Worm (Caenorhabditis elegans): Measurements from ENCODE around the gene Y66D12A.13.

Y66D12A.13 gene

ce11 chrIII:11556860-11557259, 8.7 kb downstream of the Y66D12A.13 start:
- TF ChIP-seq him-1 (tag; optimal IDR thresholded peaks at IDR 0.05) (no peak), W03F9.2 (tag; optimal IDR thresholded peaks at IDR 0.05) (no peak), dao-5 (tag; optimal IDR thresholded peaks at IDR 0.05) (no peak)

- no peak for TF ChIP-seq him-1 (tag; optimal IDR thresholded peaks at IDR 0.05)
- TF ChIP-seq dao-5 (tag; optimal IDR thresholded peaks at IDR 0.05) = no peak
Measured at ce11 chrIII:11558251-11558650, 10.1 kb downstream of the Y66D12A.13 start.

- no peak for TF ChIP-seq him-1 (tag; optimal IDR thresholded peaks at IDR 0.05)
- TF ChIP-seq dao-5 (tag; optimal IDR thresholded peaks at IDR 0.05) = no peak
- TF ChIP-seq W03F9.2 (tag; optimal IDR thresholded peaks at IDR 0.05) = no peak
Measured at ce11 chrIII:11559677-11560076, 11.5 kb downstream of the Y66D12A.13 start.

ce11 chrIII:11560504-11561202, 12.5 kb downstream of the Y66D12A.13 start, which contains the start of gene ztf-29:
Gene ztf-29, plus strand, starts transcription at chrIII:11561152.
- no peak for TF ChIP-seq him-1 (tag; optimal IDR thresholded peaks at IDR 0.05)
- no peak for TF ChIP-seq dao-5 (tag; optimal IDR thresholded peaks at IDR 0.05)
- no peak for TF ChIP-seq W03F9.2 (tag; optimal IDR thresholded peaks at IDR 0.05)

- TF ChIP-seq dao-5 (tag; optimal IDR thresholded peaks at IDR 0.05) (no peak), W03F9.2 (tag; optimal IDR thresholded peaks at IDR 0.05) (no peak), him-1 (tag; optimal IDR thresholded peaks at IDR 0.05) (no peak)
Measured at ce11 chrIII:11561597-11561996, 13.4 kb downstream of the Y66D12A.13 start.

- TF ChIP-seq W03F9.2 (tag; optimal IDR thresholded peaks at IDR 0.05) (no peak), dao-5 (tag; optimal IDR thresholded peaks at IDR 0.05) (no peak), him-1 (tag; optimal IDR thresholded peaks at IDR 0.05) (no peak)
Measured at ce11 chrIII:11563417-11563949, 15.3 kb downstream of the Y66D12A.13 start, which contains the start of gene Y66D12A.11. Gene Y66D12A.11, plus strand, starts transcription at chrIII:11563467.

ce11 chrIII:11565602-11566001, 17.4 kb downstream of the Y66D12A.13 start, which contains the start of gene Y66D12A.10:
Gene Y66D12A.10, plus strand, starts transcription at chrIII:11565874.
- TF ChIP-seq W03F9.2 (tag; optimal IDR thresholded peaks at IDR 0.05) = no peak
- TF ChIP-seq dao-5 (tag; optimal IDR thresholded peaks at IDR 0.05) = no peak
- no peak for TF ChIP-seq him-1 (tag; optimal IDR thresholded peaks at IDR 0.05)

- no peak for TF ChIP-seq W03F9.2 (tag; optimal IDR thresholded peaks at IDR 0.05)
- no peak for TF ChIP-seq him-1 (tag; optimal IDR thresholded peaks at IDR 0.05)
- TF ChIP-seq dao-5 (tag; optimal IDR thresholded peaks at IDR 0.05) = no peak
Measured at ce11 chrIII:11567837-11568236, 19.7 kb downstream of the Y66D12A.13 start, which contains the start of gene psme-3. Gene psme-3, plus strand, starts transcription at chrIII:11568137.

ce11 chrIII:11573921-11574320, 25.8 kb downstream of the Y66D12A.13 start, which contains the start of gene Y66D12A.8:
Gene Y66D12A.8, plus strand, starts transcription at chrIII:11574221.
- no peak for TF ChIP-seq dao-5 (tag; optimal IDR thresholded peaks at IDR 0.05)
- no peak for TF ChIP-seq him-1 (tag; optimal IDR thresholded peaks at IDR 0.05)
- TF ChIP-seq W03F9.2 (tag; optimal IDR thresholded peaks at IDR 0.05) = no peak

- TF ChIP-seq dao-5 (tag; optimal IDR thresholded peaks at IDR 0.05) (no peak), W03F9.2 (tag; optimal IDR thresholded peaks at IDR 0.05) (no peak), him-1 (tag; optimal IDR thresholded peaks at IDR 0.05) (no peak)
Measured at ce11 chrIII:11579380-11579779, 31.2 kb downstream of the Y66D12A.13 start.

ce11 chrIII:11580428-11580885, 32.3 kb downstream of the Y66D12A.13 start, which contains the start of gene Y66D12A.7:
Gene Y66D12A.7, minus strand, starts transcription at chrIII:11580478.
- no peak for TF ChIP-seq W03F9.2 (tag; optimal IDR thresholded peaks at IDR 0.05)
- TF ChIP-seq him-1 (tag; optimal IDR thresholded peaks at IDR 0.05) = no peak
- TF ChIP-seq dao-5 (tag; optimal IDR thresholded peaks at IDR 0.05) = no peak

ce11 chrIII:11581372-11581771, 33.2 kb downstream of the Y66D12A.13 start, which contains the start of the genes Y66D12A.6 and ceh-92:
Gene Y66D12A.6, minus strand, starts transcription at chrIII:11581402.
Gene ceh-92, plus strand, starts transcription at chrIII:11581600.
- TF ChIP-seq W03F9.2 (tag; optimal IDR thresholded peaks at IDR 0.05) (no peak), dao-5 (tag; optimal IDR thresholded peaks at IDR 0.05) (no peak), him-1 (tag; optimal IDR thresholded peaks at IDR 0.05) (no peak)

- TF ChIP-seq W03F9.2 (tag; optimal IDR thresholded peaks at IDR 0.05) (no peak), him-1 (tag; optimal IDR thresholded peaks at IDR 0.05) (no peak), dao-5 (tag; optimal IDR thresholded peaks at IDR 0.05) (no peak)
Measured at ce11 chrIII:11582569-11582968, 34.4 kb downstream of the Y66D12A.13 start.

ce11 chrIII:11588911-11589310, 40.7 kb downstream of the Y66D12A.13 start, which contains the start of gene Y66D12A.3:
Gene Y66D12A.3, plus strand, starts transcription at chrIII:11589211.
- TF ChIP-seq W03F9.2 (tag; optimal IDR thresholded peaks at IDR 0.05) (no peak), him-1 (tag; optimal IDR thresholded peaks at IDR 0.05) (no peak), dao-5 (tag; optimal IDR thresholded peaks at IDR 0.05) (no peak)
